Worm (Caenorhabditis elegans) whole organism, young adult: ENCODE results near the gene gop-1.

Source experiments
- B0336.3 ChIP-seq: fragments of 200-800 bp; sonication (Bioruptor generic); IDR thresholded peaks from 2 replicates; pipeline ENCODE4 v1.3.6; 2022; ENCODE audit warnings: missing genetic modification characterization, missing compliant biosample characterization
- F23B12.7 ChIP-seq: sonication (generic microtip); optimal IDR thresholded peaks from 2 replicates; lab custom pipeline; 2017; ENCODE audit warnings: missing genetic modification characterization, mild to moderate bottlenecking, missing compliant biosample characterization, antibody characterized with exemption, moderate library complexity; ENCODE audit not compliant: insufficient read depth
- F49E8.2 ChIP-seq: sonication (generic microtip); optimal IDR thresholded peaks from 3 replicates; lab custom pipeline; 2017; ENCODE audit warnings: missing genetic modification characterization, mild to moderate bottlenecking, missing compliant biosample characterization, antibody characterized with exemption, moderate library complexity; ENCODE audit not compliant: insufficient read depth
- F57C9.4 ChIP-seq: sonication (generic microtip); optimal IDR thresholded peaks from 2 replicates; lab custom pipeline; 2017; ENCODE audit warnings: mild to moderate bottlenecking, missing genetic modification characterization, missing compliant biosample characterization
- Y56A3A.18 ChIP-seq: fragments of 200-800 bp; sonication (Bioruptor generic); IDR thresholded peaks from 2 replicates; pipeline ENCODE4 v1.3.6; 2022; ENCODE audit warnings: missing genetic modification reagents, missing genetic modification characterization, missing compliant biosample characterization
- akir-1 ChIP-seq: fragments of 200-800 bp; sonication (Bioruptor generic); optimal IDR thresholded peaks from 2 replicates; lab custom pipeline; 2018; ENCODE audit warnings: mild to moderate bottlenecking, missing genetic modification characterization, moderate library complexity, missing compliant biosample characterization
- aptf-3 ChIP-seq: fragments of 200-800 bp; sonication (Bioruptor generic); IDR thresholded peaks from 2 replicates; pipeline ENCODE4 v1.3.6; 2022; ENCODE audit warnings: missing genetic modification characterization, missing compliant biosample characterization
- atf-7 ChIP-seq: sonication (generic microtip); optimal IDR thresholded peaks from 2 replicates; lab custom pipeline; 2017; ENCODE audit warnings: mild to moderate bottlenecking, missing genetic modification characterization, missing compliant biosample characterization
- attf-3 ChIP-seq: fragments of 200-800 bp; sonication (Bioruptor generic); conservative IDR thresholded peaks from 2 replicates; pipeline ENCODE4 v1.3.6; 2022; ENCODE audit warnings: missing genetic modification reagents, missing genetic modification characterization, missing compliant biosample characterization
- attf-6 ChIP-seq: fragments of 200-800 bp; sonication (Bioruptor generic); IDR thresholded peaks from 2 replicates; pipeline ENCODE4 v1.3.6; 2022; ENCODE audit warnings: missing genetic modification reagents, missing genetic modification characterization, missing compliant biosample characterization
- bed-2 ChIP-seq: fragments of 200-800 bp; sonication (Bioruptor generic); IDR thresholded peaks from 2 replicates; pipeline ENCODE4 v1.3.6; 2022; ENCODE audit warnings: missing genetic modification reagents, missing genetic modification characterization, missing compliant biosample characterization
- ccch-3 ChIP-seq: fragments of 200-800 bp; sonication (Bioruptor generic); optimal IDR thresholded peaks from 2 replicates; lab custom pipeline; 2018; ENCODE audit warnings: mild to moderate bottlenecking, missing genetic modification characterization, missing compliant biosample characterization
- cebp-2 ChIP-seq: fragments of 200-800 bp; sonication (Bioruptor generic); IDR thresholded peaks from 2 replicates; pipeline ENCODE4 v1.3.6; 2022; ENCODE audit warnings: missing genetic modification characterization, missing compliant biosample characterization
- ceh-79 ChIP-seq: sonication (generic microtip); optimal IDR thresholded peaks from 2 replicates; lab custom pipeline; 2017; ENCODE audit warnings: mild to moderate bottlenecking, missing genetic modification characterization, missing compliant biosample characterization
- ceh-91 ChIP-seq: fragments of 200-800 bp; sonication (Bioruptor generic); IDR thresholded peaks from 2 replicates; pipeline ENCODE4 v1.3.6; 2022; ENCODE audit warnings: missing genetic modification reagents, missing genetic modification characterization, missing compliant biosample characterization
- dox-1 ChIP-seq: fragments of 200-800 bp; sonication (Bioruptor generic); IDR thresholded peaks from 2 replicates; pipeline ENCODE4 v1.3.6; 2022; ENCODE audit warnings: missing genetic modification reagents, missing genetic modification characterization, missing compliant biosample characterization
- dpff-1 ChIP-seq: sonication (generic microtip); optimal IDR thresholded peaks from 2 replicates; lab custom pipeline; 2017; ENCODE audit warnings: mild to moderate bottlenecking, missing genetic modification characterization, missing compliant biosample characterization
- ekl-4 ChIP-seq: fragments of 200-800 bp; sonication (Bioruptor generic); IDR thresholded peaks from 2 replicates; pipeline ENCODE4 v1.3.6; 2022; ENCODE audit warnings: missing genetic modification reagents, missing genetic modification characterization, missing compliant biosample characterization
- fkh-3 ChIP-seq: sonication (generic microtip); optimal IDR thresholded peaks from 2 replicates; lab custom pipeline; 2016; ENCODE audit warnings: mild to moderate bottlenecking, missing genetic modification characterization, missing compliant biosample characterization
- gei-17 ChIP-seq: fragments of 200-800 bp; sonication (Bioruptor generic); optimal IDR thresholded peaks from 2 replicates; lab custom pipeline; 2018; ENCODE audit warnings: mild to moderate bottlenecking, missing genetic modification characterization, missing compliant biosample characterization
- hlh-12 ChIP-seq: sonication (generic microtip); optimal IDR thresholded peaks from 2 replicates; lab custom pipeline; 2016; ENCODE audit warnings: missing genetic modification characterization, missing compliant biosample characterization
- hmg-1.2 ChIP-seq: fragments of 200-800 bp; sonication (Bioruptor generic); IDR thresholded peaks from 2 replicates; pipeline ENCODE4 v1.3.6; 2022; ENCODE audit warnings: missing genetic modification reagents, missing genetic modification characterization, missing compliant biosample characterization
- hsf-1 ChIP-seq: fragments of 200-800 bp; sonication (Bioruptor generic); IDR thresholded peaks from 2 replicates; pipeline ENCODE4 v1.3.6; 2022; ENCODE audit warnings: missing genetic modification reagents, missing genetic modification characterization, missing compliant biosample characterization
- let-607 ChIP-seq, 2 experiments: fragments of 200-800 bp in 1 of 2; sonication (Bioruptor generic) in 1 of 2; sonication (generic microtip) in 1 of 2; optimal IDR thresholded peaks; 2 replicates each; lab custom pipeline; 2016 to 2018; ENCODE audit warnings: mild to moderate bottlenecking in 2 of 2, missing compliant biosample characterization in 2 of 2, missing genetic modification characterization in 2 of 2, moderate library complexity in 2 of 2, missing genotype in 1 of 2
- lsl-1 ChIP-seq: fragments of 200-800 bp; sonication (Bioruptor generic); optimal IDR thresholded peaks from 2 replicates; lab custom pipeline; 2018; ENCODE audit warnings: mild to moderate bottlenecking, missing genetic modification characterization, moderate library complexity, missing compliant biosample characterization
- madf-10 ChIP-seq: sonication (generic microtip); optimal IDR thresholded peaks from 2 replicates; lab custom pipeline; 2016; ENCODE audit warnings: mild to moderate bottlenecking, missing genetic modification characterization, missing compliant biosample characterization
- madf-6 ChIP-seq: fragments of 200-800 bp; sonication (Bioruptor generic); IDR thresholded peaks from 2 replicates; pipeline ENCODE4 v1.3.6; 2022; ENCODE audit warnings: missing genetic modification reagents, missing genetic modification characterization, missing compliant biosample characterization
- madf-8 ChIP-seq: fragments of 200-800 bp; sonication (Bioruptor generic); conservative IDR thresholded peaks from 2 replicates; pipeline ENCODE4 v1.3.6; 2022; ENCODE audit warnings: missing genetic modification reagents, missing genetic modification characterization, missing compliant biosample characterization
- mcd-1 ChIP-seq: fragments of 200-800 bp; sonication (Bioruptor generic); IDR thresholded peaks from 2 replicates; pipeline ENCODE4 v1.3.6; 2022; ENCODE audit warnings: missing genetic modification reagents, missing genetic modification characterization, missing compliant biosample characterization
- mel-28 ChIP-seq: sonication (generic microtip); optimal IDR thresholded peaks from 2 replicates; lab custom pipeline; 2016; ENCODE audit warnings: borderline replicate concordance, mild to moderate bottlenecking, missing genetic modification characterization, missing compliant biosample characterization
- mes-4 ChIP-seq: sonication (generic microtip); optimal IDR thresholded peaks from 2 replicates; lab custom pipeline; 2016; ENCODE audit warnings: missing genotype, missing genetic modification characterization, missing compliant biosample characterization
- nfya-1 ChIP-seq: sonication (generic microtip); optimal IDR thresholded peaks from 2 replicates; lab custom pipeline; 2017; ENCODE audit warnings: antibody characterized with exemption, missing compliant biosample characterization, missing genetic modification characterization, borderline replicate concordance; ENCODE audit not compliant: insufficient read depth
- nfya-2 ChIP-seq: fragments of 200-800 bp; sonication (Bioruptor generic); IDR thresholded peaks from 2 replicates; pipeline ENCODE4 v1.3.6; 2022; ENCODE audit warnings: missing genetic modification reagents, missing genetic modification characterization, missing compliant biosample characterization
- pbrm-1 ChIP-seq: fragments of 200-800 bp; sonication (Bioruptor generic); IDR thresholded peaks from 2 replicates; pipeline ENCODE4 v1.3.6; 2022; ENCODE audit warnings: missing genetic modification reagents, missing genetic modification characterization, missing compliant biosample characterization
- repo-1 ChIP-seq: sonication (generic microtip); optimal IDR thresholded peaks from 2 replicates; lab custom pipeline; 2017; ENCODE audit warnings: mild to moderate bottlenecking, missing genetic modification characterization, missing compliant biosample characterization
- snpc-1.3 ChIP-seq: sonication (generic microtip); optimal IDR thresholded peaks from 2 replicates; lab custom pipeline; 2017; ENCODE audit warnings: missing genetic modification characterization, mild to moderate bottlenecking, missing compliant biosample characterization, antibody characterized with exemption, moderate library complexity, missing genotype, missing genetic modification reagents; ENCODE audit not compliant: insufficient read depth
- unc-130 ChIP-seq: sonication (generic microtip); optimal IDR thresholded peaks from 2 replicates; lab custom pipeline; 2016; ENCODE audit warnings: missing genetic modification reagents, missing genetic modification characterization, missing compliant biosample characterization
- unc-62 ChIP-seq: fragments of 150-350 bp; optimal IDR thresholded peaks from 2 replicates; lab custom pipeline; 2014; ENCODE audit warnings: missing biosample characterization, missing genetic modification reagents, missing genetic modification characterization
- ztf-22 ChIP-seq: fragments of 200-800 bp; sonication (Bioruptor generic); optimal IDR thresholded peaks from 2 replicates; lab custom pipeline; 2018; ENCODE audit warnings: mild to moderate bottlenecking, missing genetic modification characterization, moderate library complexity, missing compliant biosample characterization
- ztf-28 ChIP-seq: fragments of 200-800 bp; sonication (Bioruptor generic); IDR thresholded peaks from 2 replicates; pipeline ENCODE4 v1.3.6; 2022; ENCODE audit warnings: missing genetic modification reagents, missing genetic modification characterization, missing compliant biosample characterization

The gop-1 gene

DNA sequence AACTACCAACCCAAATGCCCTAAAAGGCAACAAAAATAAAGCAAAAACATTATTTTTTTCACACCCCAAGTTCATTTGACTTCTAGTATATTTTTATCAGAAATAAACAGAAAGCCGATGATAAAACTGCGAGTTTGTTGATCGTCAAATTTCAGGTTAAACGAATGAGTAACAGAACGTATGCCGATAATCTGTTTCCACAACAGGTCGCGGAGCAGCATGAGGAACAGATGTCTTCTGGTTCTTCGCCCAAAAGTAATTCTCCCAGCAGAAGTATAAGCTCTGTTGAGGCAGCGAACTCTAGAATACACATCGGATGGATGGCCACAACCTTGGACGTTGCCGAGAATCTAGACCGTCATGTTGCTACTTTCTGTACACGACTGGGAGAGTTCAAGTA lies 23.8 kb upstream of the gop-1 start, which contains the start of gene prmt-5 (continued):
- TF ChIP-seq gei-17: no peak
- no peak for TF ChIP-seq hlh-12 (tag; lab: Kevin White, UChicago)
- TF ChIP-seq hmg-1.2: peak; percentile 44; the same call in 1 of the 2 replicates
- TF ChIP-seq atf-7 (tag; lab: Kevin White, UChicago): peak; percentile 79
- TF ChIP-seq attf-6 (GFP tag; lab: Robert Waterston, UW): peak; percentile 75; the same call in 1 of the 2 replicates
- peak; percentile 85 for TF ChIP-seq Y56A3A.18
- no peak for TF ChIP-seq mel-28
- TF ChIP-seq nfya-1: no peak
- peak; percentile 48 for TF ChIP-seq madf-10 (tag; lab: Kevin White, UChicago)
- TF ChIP-seq F23B12.7: no peak
- TF ChIP-seq fkh-3: peak; percentile 95
- no peak for TF ChIP-seq madf-8 (GFP tag; lab: Robert Waterston, UW)
- peak; percentile 87 for TF ChIP-seq ekl-4 (GFP tag; lab: Robert Waterston, UW)
- TF ChIP-seq ceh-91 (GFP tag; lab: Robert Waterston, UW): no peak
- no peak for TF ChIP-seq attf-3
- TF ChIP-seq dox-1 (GFP tag; lab: Robert Waterston, UW): peak; percentile 59
- TF ChIP-seq lsl-1 (GFP tag; lab: Kevin White, UChicago): peak; percentile 44
- peak; percentile 68; the same call in 1 of the 2 replicates for TF ChIP-seq pbrm-1
- TF ChIP-seq nfya-2: peak; percentile 37; the same call in 1 of the 2 replicates
- no peak for TF ChIP-seq aptf-3 (GFP tag; lab: Robert Waterston, UW)
- TF ChIP-seq hsf-1 (GFP tag; lab: Robert Waterston, UW): peak; percentile 66; the same call in 1 of the 2 replicates
- peak; percentile 96 for TF ChIP-seq B0336.3 (GFP tag; lab: Robert Waterston, UW)
- TF ChIP-seq F57C9.4 (tag; lab: Kevin White, UChicago): peak; percentile 96
- TF ChIP-seq unc-130 (GFP tag; lab: Kevin White, UChicago): peak; percentile 67
- no peak for TF ChIP-seq bed-2 (GFP tag; lab: Robert Waterston, UW)
- peak; percentile 95 for TF ChIP-seq dpff-1 (tag; lab: Kevin White, UChicago)
- TF ChIP-seq F49E8.2: peak; percentile 91
- TF ChIP-seq mcd-1 (GFP tag; lab: Robert Waterston, UW): peak; percentile 64
- no peak for TF ChIP-seq akir-1 (GFP tag; lab: Kevin White, UChicago)
- no peak for TF ChIP-seq ccch-3
- TF ChIP-seq, all 124 proteins: peak for 70

DNA sequence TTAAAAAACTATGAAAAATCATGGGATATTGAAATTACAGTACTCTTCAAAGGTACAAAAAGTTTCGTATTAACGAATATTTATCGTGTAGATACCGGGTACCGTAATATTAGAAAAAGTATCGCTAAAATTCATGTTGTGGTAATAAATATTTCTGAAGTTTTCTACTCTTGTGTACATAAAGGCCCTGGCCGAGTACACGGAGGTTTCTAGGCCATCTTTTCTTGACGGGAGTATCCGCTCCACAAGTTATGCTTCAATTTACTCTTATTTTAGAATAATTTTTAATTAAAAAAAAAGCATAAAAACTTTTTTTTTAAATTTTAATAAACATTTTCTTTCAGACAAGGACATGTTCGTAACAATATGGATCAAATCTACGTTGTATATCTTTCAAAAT lies 21.1 kb upstream of the gop-1 start:
- TF ChIP-seq mes-4 (tag; lab: Kevin White, UChicago): no peak
- no peak for TF ChIP-seq ztf-22 (GFP tag; lab: Kevin White, UChicago)
- no peak for TF ChIP-seq cebp-2 (GFP tag; lab: Robert Waterston, UW)
- no peak for TF ChIP-seq Y56A3A.18
- no peak for TF ChIP-seq mel-28
- TF ChIP-seq ceh-79 (tag; lab: Kevin White, UChicago): no peak
- no peak for TF ChIP-seq B0336.3 (GFP tag; lab: Robert Waterston, UW)
- TF ChIP-seq ztf-28 (GFP tag; lab: Robert Waterston, UW): no peak
- TF ChIP-seq madf-6 (GFP tag; lab: Robert Waterston, UW): no peak
- no peak for TF ChIP-seq let-607 (tag; optimal IDR thresholded peaks at IDR 0.05; lab: Kevin White, UChicago)
- TF ChIP-seq repo-1 (tag; lab: Kevin White, UChicago): no peak
- no peak for TF ChIP-seq unc-62 (GFP tag; lab: Kevin White, UChicago)
- TF ChIP-seq snpc-1.3 (tag; lab: Kevin White, UChicago): no peak
